Fruit fly (Drosophila melanogaster) whole organism, prepupa: ENCODE data around the gene Slip1.

ENCODE experiments used
- Blimp-1 ChIP-seq: fragments of 200-800 bp; sonication (Bioruptor generic); optimal IDR thresholded peaks from 3 replicates; lab custom pipeline; 2017; ENCODE audit warnings: missing biosample characterization, missing genetic modification characterization, mild to moderate bottlenecking, moderate library complexity, missing genetic modification reagents
- CG3032 ChIP-seq: fragments of 200-800 bp; optimal IDR thresholded peaks from 2 replicates; lab custom pipeline; 2019; ENCODE audit warnings: missing biosample characterization, mild to moderate bottlenecking, missing genetic modification characterization, moderate library complexity
- CG34406 ChIP-seq: fragments of 200-800 bp; sonication (Bioruptor generic); optimal IDR thresholded peaks from 3 replicates; lab custom pipeline; 2016; ENCODE audit warnings: missing biosample characterization, missing genetic modification characterization
- CG6854 ChIP-seq: fragments of 200-800 bp; sonication (Bioruptor generic); optimal IDR thresholded peaks from 2 replicates; lab custom pipeline; 2017; ENCODE audit warnings: missing biosample characterization, mild to moderate bottlenecking, missing genetic modification characterization
- Hr4 ChIP-seq: fragments of 200-800 bp; sonication (Bioruptor generic); optimal IDR thresholded peaks from 3 replicates; lab custom pipeline; 2016; ENCODE audit warnings: missing biosample characterization, missing genetic modification characterization
- fkh ChIP-seq: fragments of 200-800 bp; sonication (Bioruptor generic); optimal IDR thresholded peaks from 3 replicates; lab custom pipeline; 2017; ENCODE audit warnings: missing biosample characterization, mild to moderate bottlenecking, missing genetic modification characterization, moderate library complexity
- svp ChIP-seq: fragments of 200-800 bp; sonication (Bioruptor generic); peaks from one replicate; lab custom pipeline; 2016; ENCODE audit warnings: missing biosample characterization, missing genetic modification characterization

DNA sequence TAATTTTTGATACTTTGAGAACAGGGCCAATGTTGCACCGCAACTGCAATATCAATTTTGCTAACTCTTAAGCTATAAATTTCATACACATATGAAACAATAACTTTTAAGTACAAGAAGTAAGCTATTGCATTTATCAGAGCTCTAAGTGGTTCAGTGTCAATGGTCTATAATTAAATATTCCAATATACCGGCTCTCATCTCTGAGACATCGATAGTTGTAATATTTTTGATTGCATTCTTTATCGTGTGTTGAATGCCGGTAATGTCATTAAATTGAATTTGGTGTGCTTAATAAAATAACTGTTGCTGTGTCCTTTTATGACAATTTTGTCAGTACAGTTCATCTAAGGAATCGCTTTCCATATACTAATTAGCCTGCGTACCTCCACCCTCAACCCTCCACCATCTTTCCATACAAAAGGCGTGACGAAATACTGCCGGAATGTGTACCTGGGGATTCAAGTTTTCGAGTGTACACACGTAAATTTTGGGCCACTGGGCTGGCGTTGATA lies 7.5 kb downstream of the Slip1 start, which contains the start of gene CG11360:
- no peak for TF ChIP-seq Blimp-1
- TF ChIP-seq svp (GFP tag; lab: Kevin White, UChicago) = no peak
- peak; percentile 41 for TF ChIP-seq CG3032 (tag; lab: Kevin White, UChicago)
- TF ChIP-seq CG6854 (GFP tag; lab: Kevin White, UChicago) = peak; percentile 18
- TF ChIP-seq CG34406 (GFP tag; lab: Kevin White, UChicago) = no peak
- TF ChIP-seq Hr4 = no peak
- TF ChIP-seq fkh (GFP tag; lab: Kevin White, UChicago) = no peak
